Fruit fly (Drosophila melanogaster) whole organism, prepupa: ENCODE data around the gene CROT.

Experiments used
- CG15336 ChIP-seq: fragments of 200-800 bp; sonication (Bioruptor generic); IDR thresholded peaks from 2 replicates; pipeline ENCODE4 v1.3.6; 2022; ENCODE audit warnings: missing biosample characterization, missing genetic modification characterization
- CG1621 ChIP-seq: fragments of 200-800 bp; sonication (Bioruptor generic); optimal IDR thresholded peaks from 3 replicates; lab custom pipeline; 2018; ENCODE audit warnings: missing biosample characterization, mild to moderate bottlenecking, missing genetic modification characterization
- CG16779 ChIP-seq: fragments of 200-800 bp; sonication (Bioruptor generic); optimal IDR thresholded peaks from 3 replicates; lab custom pipeline; 2017; ENCODE audit warnings: missing biosample characterization, mild to moderate bottlenecking, missing genetic modification characterization
- CG31627 ChIP-seq: fragments of 200-800 bp; sonication (Bioruptor generic); optimal IDR thresholded peaks from 3 replicates; lab custom pipeline; 2016; ENCODE audit warnings: missing biosample characterization, missing genetic modification characterization
- CG32006 ChIP-seq: fragments of 200-800 bp; sonication (Bioruptor generic); optimal IDR thresholded peaks from 3 replicates; lab custom pipeline; 2017; ENCODE audit warnings: missing biosample characterization, mild to moderate bottlenecking, missing genetic modification characterization
- CG3919 ChIP-seq: fragments of 200-800 bp; sonication (Bioruptor generic); optimal IDR thresholded peaks from 3 replicates; lab custom pipeline; 2016; ENCODE audit warnings: missing biosample characterization, missing genetic modification characterization
- CG4318 ChIP-seq: fragments of 200-800 bp; sonication (Bioruptor generic); optimal IDR thresholded peaks from 3 replicates; lab custom pipeline; 2017; ENCODE audit warnings: missing biosample characterization, mild to moderate bottlenecking, missing genetic modification characterization
- CG6276 ChIP-seq: fragments of 200-800 bp; sonication (Bioruptor generic); optimal IDR thresholded peaks from 2 replicates; lab custom pipeline; 2017; ENCODE audit warnings: missing biosample characterization, mild to moderate bottlenecking, missing genetic modification characterization
- CG6808 ChIP-seq: fragments of 200-800 bp; sonication (Bioruptor generic); optimal IDR thresholded peaks from 3 replicates; lab custom pipeline; 2017; ENCODE audit warnings: missing biosample characterization, missing genetic modification characterization, mild to moderate bottlenecking, moderate library complexity, missing genetic modification reagents
- CG6854 ChIP-seq: fragments of 200-800 bp; sonication (Bioruptor generic); optimal IDR thresholded peaks from 2 replicates; lab custom pipeline; 2017; ENCODE audit warnings: missing biosample characterization, mild to moderate bottlenecking, missing genetic modification characterization
- CG8119 ChIP-seq: fragments of 200-800 bp; sonication (Bioruptor generic); IDR thresholded peaks from 3 replicates; pipeline ENCODE4 v1.3.6; 2022; ENCODE audit warnings: missing biosample characterization, missing genetic modification characterization
- CG8319 ChIP-seq: fragments of 200-800 bp; sonication (Bioruptor generic); optimal IDR thresholded peaks from 3 replicates; lab custom pipeline; 2016; ENCODE audit warnings: missing biosample characterization, missing genetic modification characterization
- CG8632 ChIP-seq: fragments of 200-800 bp; sonication (Bioruptor generic); optimal IDR thresholded peaks from 3 replicates; lab custom pipeline; 2016; ENCODE audit warnings: missing biosample characterization, missing genetic modification characterization
- CG9139 ChIP-seq: fragments of 200-800 bp; sonication (Bioruptor generic); optimal IDR thresholded peaks from 3 replicates; lab custom pipeline; 2017; ENCODE audit warnings: missing biosample characterization, mild to moderate bottlenecking, missing genetic modification characterization
- Eip78C ChIP-seq: fragments of 200-800 bp; sonication (Bioruptor generic); peaks from one replicate; lab custom pipeline; 2016; ENCODE audit warnings: missing biosample characterization, missing genetic modification characterization
- Eip93F ChIP-seq: fragments of 200-800 bp; sonication (Bioruptor generic); optimal IDR thresholded peaks from 2 replicates; lab custom pipeline; 2016; ENCODE audit warnings: missing biosample characterization, mild to moderate bottlenecking, missing genetic modification characterization
- Ets96B ChIP-seq: fragments of 200-800 bp; optimal IDR thresholded peaks from 2 replicates; lab custom pipeline; 2019; ENCODE audit warnings: missing biosample characterization, mild to moderate bottlenecking, missing genetic modification characterization, moderate library complexity
- Gug ChIP-seq: fragments of 200-800 bp; sonication (Bioruptor generic); IDR thresholded peaks from 2 replicates; pipeline ENCODE4 v1.3.6; 2022; ENCODE audit warnings: missing biosample characterization, missing genetic modification characterization
- Hr38 ChIP-seq: sonication (Bioruptor generic); optimal IDR thresholded peaks from 2 replicates; lab custom pipeline; 2016; ENCODE audit warnings: missing biosample characterization, missing genetic modification characterization
- Hr39 ChIP-seq: fragments of 200-800 bp; sonication (Bioruptor generic); optimal IDR thresholded peaks from 2 replicates; lab custom pipeline; 2016; ENCODE audit warnings: missing biosample characterization, missing genetic modification characterization
- Hr4 ChIP-seq: fragments of 200-800 bp; sonication (Bioruptor generic); optimal IDR thresholded peaks from 3 replicates; lab custom pipeline; 2016; ENCODE audit warnings: missing biosample characterization, missing genetic modification characterization
- Lpt ChIP-seq: fragments of 200-800 bp; sonication (Bioruptor generic); optimal IDR thresholded peaks from 3 replicates; lab custom pipeline; 2016; ENCODE audit warnings: missing biosample characterization, missing genetic modification characterization
- Met ChIP-seq: fragments of 200-800 bp; sonication (Bioruptor generic); optimal IDR thresholded peaks from 3 replicates; lab custom pipeline; 2016; ENCODE audit warnings: missing biosample characterization, missing genetic modification characterization
- Smox ChIP-seq: fragments of 200-800 bp; sonication (Bioruptor generic); optimal IDR thresholded peaks from 3 replicates; lab custom pipeline; 2016; ENCODE audit warnings: missing biosample characterization, missing genetic modification characterization
- Sox102F ChIP-seq: fragments of 200-800 bp; sonication (Bioruptor generic); optimal IDR thresholded peaks from 2 replicates; lab custom pipeline; 2016; ENCODE audit warnings: missing biosample characterization, mild to moderate bottlenecking, missing genetic modification characterization
- Sox14 ChIP-seq: fragments of 200-800 bp; sonication (Bioruptor generic); optimal IDR thresholded peaks from 3 replicates; lab custom pipeline; 2016; ENCODE audit warnings: missing biosample characterization, missing genetic modification characterization
- Sox15 ChIP-seq: fragments of 200-800 bp; sonication (Bioruptor generic); optimal IDR thresholded peaks from 3 replicates; lab custom pipeline; 2016; ENCODE audit warnings: missing biosample characterization, missing genetic modification characterization
- achi ChIP-seq: fragments of 200-800 bp; sonication (Bioruptor generic); optimal IDR thresholded peaks from 3 replicates; lab custom pipeline; 2016; ENCODE audit warnings: missing biosample characterization, missing genetic modification characterization
- cyc ChIP-seq: fragments of 200-800 bp; sonication (Bioruptor generic); optimal IDR thresholded peaks from 3 replicates; lab custom pipeline; 2016; ENCODE audit warnings: missing biosample characterization, missing genetic modification characterization
- dac ChIP-seq: fragments of 200-800 bp; sonication (Bioruptor generic); optimal IDR thresholded peaks from 2 replicates; lab custom pipeline; 2017; ENCODE audit warnings: missing biosample characterization, mild to moderate bottlenecking, missing genetic modification characterization
- eg ChIP-seq: fragments of 200-800 bp; sonication (Bioruptor generic); IDR thresholded peaks from 3 replicates; pipeline ENCODE4 v1.3.6; 2022; ENCODE audit warnings: missing biosample characterization, missing genetic modification characterization
- esn ChIP-seq: fragments of 200-800 bp; sonication (Bioruptor generic); optimal IDR thresholded peaks from 2 replicates; lab custom pipeline; 2016; ENCODE audit warnings: missing biosample characterization, mild to moderate bottlenecking, missing genetic modification characterization, moderate library complexity
- fd59A ChIP-seq: fragments of 200-800 bp; sonication (Bioruptor generic); optimal IDR thresholded peaks from 2 replicates; lab custom pipeline; 2017; ENCODE audit warnings: missing biosample characterization, mild to moderate bottlenecking, missing genetic modification characterization, missing genetic modification reagents
- fkh ChIP-seq: fragments of 200-800 bp; sonication (Bioruptor generic); optimal IDR thresholded peaks from 3 replicates; lab custom pipeline; 2017; ENCODE audit warnings: missing biosample characterization, mild to moderate bottlenecking, missing genetic modification characterization, moderate library complexity
- lz ChIP-seq: fragments of 200-800 bp; sonication (Bioruptor generic); optimal IDR thresholded peaks from 3 replicates; lab custom pipeline; 2016; ENCODE audit warnings: missing biosample characterization, missing genetic modification characterization
- net ChIP-seq: fragments of 200-800 bp; sonication (Bioruptor generic); optimal IDR thresholded peaks from 3 replicates; lab custom pipeline; 2016; ENCODE audit warnings: missing biosample characterization, missing genetic modification characterization
- salr ChIP-seq, 2 experiments: fragments of 200-800 bp; sonication (Bioruptor generic); optimal IDR thresholded peaks; 3 replicates each; lab custom pipeline; 2016 to 2018; ENCODE audit warnings: missing biosample characterization in 2 of 2, missing genetic modification characterization in 2 of 2, mild to moderate bottlenecking in 1 of 2
- ss ChIP-seq, 2 experiments: fragments of 200-800 bp; sonication (Bioruptor generic); optimal IDR thresholded peaks; 2 replicates in 1 of 2; 3 replicates in 1 of 2; lab custom pipeline; 2017 to 2018; ENCODE audit warnings: mild to moderate bottlenecking in 2 of 2, missing biosample characterization in 2 of 2, missing genetic modification characterization in 2 of 2, moderate library complexity in 1 of 2
- svp ChIP-seq: fragments of 200-800 bp; sonication (Bioruptor generic); peaks from one replicate; lab custom pipeline; 2016; ENCODE audit warnings: missing biosample characterization, missing genetic modification characterization
- topi ChIP-seq: fragments of 200-800 bp; sonication (Bioruptor generic); optimal IDR thresholded peaks from 3 replicates; lab custom pipeline; 2016; ENCODE audit warnings: missing biosample characterization, missing genetic modification characterization
- vri ChIP-seq: fragments of 200-800 bp; sonication (Bioruptor generic); optimal IDR thresholded peaks from 3 replicates; lab custom pipeline; 2016; ENCODE audit warnings: missing biosample characterization, mild to moderate bottlenecking, missing genetic modification characterization

CROT gene

dm6 chr3R:27692645-27693307 is 13.8 kb downstream of the CROT start:
- TF ChIP-seq Smox = no peak
- no peak for TF ChIP-seq fd59A
- no peak for TF ChIP-seq Hr4 (GFP tag; lab: Kevin White, UChicago)
- TF ChIP-seq ss (GFP tag; optimal IDR thresholded peaks at IDR 0.05; lab: Kevin White, UChicago) = peak in 1 of 2 experiments; percentile 75
- no peak for TF ChIP-seq fkh
- no peak for TF ChIP-seq achi (GFP tag; lab: Kevin White, UChicago)
- TF ChIP-seq dac = no peak
- TF ChIP-seq Met (GFP tag; lab: Kevin White, UChicago) = no peak
- no peak for TF ChIP-seq CG3919 (GFP tag; lab: Kevin White, UChicago)
- no peak for TF ChIP-seq topi (GFP tag; lab: Kevin White, UChicago)
- no peak for TF ChIP-seq CG8119 (GFP tag; lab: Robert Waterston, UW)
- TF ChIP-seq Eip78C (GFP tag; lab: Kevin White, UChicago) = peak; percentile 55
- no peak for TF ChIP-seq CG4318 (GFP tag; lab: Kevin White, UChicago)
- no peak for TF ChIP-seq Lpt (GFP tag; lab: Kevin White, UChicago)
- TF ChIP-seq eg (GFP tag; lab: Robert Waterston, UW) = no peak
- TF ChIP-seq Hr39 = no peak
- no peak; the same call in 1 of the 2 replicates for TF ChIP-seq CG15336 (GFP tag; lab: Robert Waterston, UW)
- TF ChIP-seq CG6854 (GFP tag; lab: Kevin White, UChicago) = no peak
- TF ChIP-seq CG16779 (tag; lab: Kevin White, UChicago) = no peak
- no peak for TF ChIP-seq Hr38 (GFP tag; lab: Kevin White, UChicago)
- no peak for TF ChIP-seq Sox14 (GFP tag; lab: Kevin White, UChicago)
- no peak for TF ChIP-seq CG1621 (tag; lab: Kevin White, UChicago)
- no peak for TF ChIP-seq CG9139 (GFP tag; lab: Kevin White, UChicago)
- TF ChIP-seq esn (GFP tag; lab: Kevin White, UChicago) = no peak
- TF ChIP-seq lz (GFP tag; lab: Kevin White, UChicago) = no peak
- TF ChIP-seq CG8319 = no peak
- no peak for TF ChIP-seq salr (GFP tag; optimal IDR thresholded peaks at IDR 0.05; lab: Kevin White, UChicago)
- no peak for TF ChIP-seq Gug (GFP tag; lab: Robert Waterston, UW)
- TF ChIP-seq CG6276 (GFP tag; lab: Kevin White, UChicago) = no peak
- TF ChIP-seq net (GFP tag; lab: Kevin White, UChicago) = no peak
- TF ChIP-seq Sox15 (GFP tag; lab: Kevin White, UChicago) = no peak
- no peak for TF ChIP-seq Ets96B (tag; lab: Kevin White, UChicago)
- peak; percentile 25 for TF ChIP-seq Sox102F (GFP tag; lab: Kevin White, UChicago)
- no peak for TF ChIP-seq Eip93F
- no peak for TF ChIP-seq cyc (GFP tag; lab: Kevin White, UChicago)
- peak; percentile 52 for TF ChIP-seq svp (GFP tag; lab: Kevin White, UChicago)
- TF ChIP-seq CG8632 = no peak
- TF ChIP-seq CG31627 (GFP tag; lab: Kevin White, UChicago) = no peak
- peak; percentile 62 for TF ChIP-seq vri (GFP tag; lab: Kevin White, UChicago)
- TF ChIP-seq CG32006 (GFP tag; lab: Kevin White, UChicago) = no peak

- TF ChIP-seq CG6808 = no peak
- TF ChIP-seq Hr4 (GFP tag; lab: Kevin White, UChicago) = no peak
- peak in 1 of 2 experiments; percentile 69 for TF ChIP-seq ss (GFP tag; optimal IDR thresholded peaks at IDR 0.05; lab: Kevin White, UChicago)
- no peak for TF ChIP-seq salr (GFP tag; optimal IDR thresholded peaks at IDR 0.05; lab: Kevin White, UChicago)
Observed at dm6 chr3R:27688034-27688433, 18.5 kb downstream of the CROT start, which contains the start of gene CG31055. CG31055 (minus strand) TSS chr3R:27688134.
